Worm (Caenorhabditis elegans) whole organism, L4 larva: ENCODE data around the gene dph-3.

Experiments used
- F10B5.3 ChIP-seq: sonication (generic microtip); optimal IDR thresholded peaks from 2 replicates; lab custom pipeline; 2016; ENCODE audit warnings: mild to moderate bottlenecking, missing genetic modification characterization, missing compliant biosample characterization
- F37D6.2 ChIP-seq: sonication (generic microtip); optimal IDR thresholded peaks from 2 replicates; lab custom pipeline; 2016; ENCODE audit warnings: mild to moderate bottlenecking, missing genetic modification characterization, missing compliant biosample characterization
- F44E2.7 ChIP-seq: fragments of 200-800 bp; sonication (Bioruptor generic); IDR thresholded peaks from 2 replicates; pipeline ENCODE4 v2.1.2; 2022; ENCODE audit warnings: missing genetic modification characterization, missing compliant biosample characterization
- F49E8.2 ChIP-seq: sonication (generic microtip); optimal IDR thresholded peaks from 2 replicates; lab custom pipeline; 2016; ENCODE audit warnings: missing compliant biosample characterization, mild to moderate bottlenecking, missing genetic modification characterization, borderline replicate concordance
- Y75B8A.6 ChIP-seq: fragments of 200-800 bp; sonication (Bioruptor generic); IDR thresholded peaks from 2 replicates; pipeline ENCODE4 v1.3.6; 2022; ENCODE audit warnings: missing genetic modification reagents, missing genetic modification characterization, missing compliant biosample characterization
- ZK546.5 ChIP-seq, 2 experiments: sonication (generic microtip); optimal IDR thresholded peaks; 2 replicates each; lab custom pipeline; 2017; ENCODE audit warnings: missing biosample characterization in 2 of 2, missing genetic modification characterization in 2 of 2
- aha-1 ChIP-seq: fragments of 150-350 bp; peaks from one replicate; lab custom pipeline; 2014; ENCODE audit warnings: missing biosample characterization, missing genetic modification characterization
- ama-1 ChIP-seq: fragments of 150-350 bp; optimal IDR thresholded peaks from 2 replicates; lab custom pipeline; 2014; ENCODE audit warnings: inconsistent platforms, mixed read lengths
- arid-1 ChIP-seq: fragments of 200-800 bp; sonication (Bioruptor generic); conservative IDR thresholded peaks from 2 replicates; pipeline ENCODE4 v1.3.6; 2022; ENCODE audit warnings: missing genetic modification reagents, missing genetic modification characterization, missing compliant biosample characterization
- ceh-20 ChIP-seq: fragments of 200-800 bp; sonication (Bioruptor generic); IDR thresholded peaks from 2 replicates; pipeline ENCODE4 v1.3.6; 2022; ENCODE audit warnings: missing genetic modification reagents, missing genetic modification characterization, missing compliant biosample characterization
- ceh-44 ChIP-seq: fragments of 200-800 bp; sonication (Bioruptor generic); IDR thresholded peaks from 2 replicates; pipeline ENCODE4 v1.3.6; 2022; ENCODE audit warnings: missing genetic modification reagents, missing genetic modification characterization, missing compliant biosample characterization
- ceh-82 ChIP-seq: sonication (generic microtip); optimal IDR thresholded peaks from 2 replicates; lab custom pipeline; 2017; ENCODE audit warnings: missing biosample characterization, missing genetic modification characterization
- daf-12 ChIP-seq: fragments of 150-350 bp; optimal IDR thresholded peaks from 2 replicates; lab custom pipeline; 2014; ENCODE audit warnings: missing biosample characterization, missing genetic modification reagents, missing genetic modification characterization
- daf-16 ChIP-seq, 3 experiments: sonication (generic microtip); optimal IDR thresholded peaks; 2 replicates each; lab custom pipeline; 2016 to 2017; ENCODE audit warnings: missing genetic modification characterization in 3 of 3, missing genetic modification reagents in 3 of 3, mild to moderate bottlenecking in 2 of 3, missing compliant biosample characterization in 2 of 3, missing biosample characterization in 1 of 3, moderate library complexity in 1 of 3
- dmd-8 ChIP-seq: fragments of 200-800 bp; sonication (Bioruptor generic); IDR thresholded peaks from 2 replicates; pipeline ENCODE4 v1.3.6; 2022; ENCODE audit warnings: missing genetic modification characterization, missing compliant biosample characterization
- fos-1 ChIP-seq: fragments of 150-350 bp; optimal IDR thresholded peaks from 2 replicates; lab custom pipeline; 2014; ENCODE audit warnings: missing biosample characterization, missing genetic modification characterization
- jun-1 ChIP-seq: fragments of 150-350 bp; optimal IDR thresholded peaks from 2 replicates; lab custom pipeline; 2014; ENCODE audit warnings: missing biosample characterization, missing genetic modification reagents, missing genetic modification characterization
- lim-7 ChIP-seq: fragments of 200-800 bp; sonication (Bioruptor generic); IDR thresholded peaks from 2 replicates; pipeline ENCODE4 v1.3.6; 2022; ENCODE audit warnings: missing genetic modification characterization, missing compliant biosample characterization
- lin-1 ChIP-seq: fragments of 200-800 bp; sonication (Bioruptor generic); IDR thresholded peaks from 2 replicates; pipeline ENCODE4 v1.3.6; 2022; ENCODE audit warnings: missing genetic modification reagents, missing genetic modification characterization, missing compliant biosample characterization
- lin-13 ChIP-seq: fragments of 150-350 bp; optimal IDR thresholded peaks from 2 replicates; lab custom pipeline; 2014; ENCODE audit warnings: missing biosample characterization, missing genetic modification reagents, missing genetic modification characterization
- lin-29 ChIP-seq: fragments of 200-800 bp; sonication (Bioruptor generic); IDR thresholded peaks from 2 replicates; pipeline ENCODE4 v1.3.6; 2022; ENCODE audit warnings: missing genetic modification reagents, missing genetic modification characterization, missing compliant biosample characterization
- lin-38 ChIP-seq: fragments of 200-800 bp; sonication (Bioruptor generic); IDR thresholded peaks from 2 replicates; pipeline ENCODE4 v1.3.6; 2022; ENCODE audit warnings: missing genetic modification reagents, missing genetic modification characterization, missing compliant biosample characterization
- lir-3 ChIP-seq: sonication (generic microtip); optimal IDR thresholded peaks from 2 replicates; lab custom pipeline; 2016; ENCODE audit warnings: mild to moderate bottlenecking, missing genetic modification characterization, missing compliant biosample characterization
- madf-9 ChIP-seq: fragments of 200-800 bp; sonication (Bioruptor generic); conservative IDR thresholded peaks from 2 replicates; pipeline ENCODE4 v1.3.6; 2022; ENCODE audit warnings: missing genetic modification reagents, missing genetic modification characterization, missing compliant biosample characterization
- mdl-1 ChIP-seq, 2 experiments: fragments of 150-350 bp in 1 of 2; sonication (generic microtip) in 1 of 2; optimal IDR thresholded peaks; 2 replicates each; lab custom pipeline; 2014 to 2017; ENCODE audit warnings: missing biosample characterization in 2 of 2, missing genetic modification characterization in 2 of 2
- mep-1 ChIP-seq: fragments of 150-350 bp; sonication (generic microtip); optimal IDR thresholded peaks from 3 replicates; lab custom pipeline; 2014; ENCODE audit warnings: missing biosample characterization, missing genetic modification characterization
- mxl-2 ChIP-seq: fragments of 200-800 bp; sonication (Bioruptor generic); conservative IDR thresholded peaks from 2 replicates; pipeline ENCODE4 v1.3.6; 2022; ENCODE audit warnings: missing genetic modification reagents, missing genetic modification characterization, missing compliant biosample characterization
- mxl-3 ChIP-seq: fragments of 200-800 bp; sonication (Bioruptor generic); optimal IDR thresholded peaks from 2 replicates; lab custom pipeline; 2018; ENCODE audit warnings: mild to moderate bottlenecking, missing genetic modification characterization, missing compliant biosample characterization
- nhr-10 ChIP-seq: fragments of 150-350 bp; optimal IDR thresholded peaks from 2 replicates; lab custom pipeline; 2014; ENCODE audit warnings: missing biosample characterization, missing genetic modification characterization
- nhr-111 ChIP-seq: fragments of 200-800 bp; sonication (Bioruptor generic); optimal IDR thresholded peaks from 2 replicates; lab custom pipeline; 2018; ENCODE audit warnings: mild to moderate bottlenecking, missing genetic modification characterization, missing compliant biosample characterization
- nhr-25 ChIP-seq: sonication (generic microtip); optimal IDR thresholded peaks from 2 replicates; lab custom pipeline; 2017; ENCODE audit warnings: missing genetic modification characterization, mild to moderate bottlenecking, missing compliant biosample characterization, antibody characterized with exemption, moderate library complexity, borderline replicate concordance; ENCODE audit not compliant: insufficient read depth
- nhr-42 ChIP-seq: fragments of 200-800 bp; sonication (Bioruptor generic); IDR thresholded peaks from 2 replicates; pipeline ENCODE4 v1.3.6; 2022; ENCODE audit warnings: missing genetic modification characterization, missing compliant biosample characterization
- php-3 ChIP-seq: fragments of 200-800 bp; sonication (Bioruptor generic); IDR thresholded peaks from 2 replicates; pipeline ENCODE4 v1.3.6; 2022; ENCODE audit warnings: missing genetic modification reagents, missing genetic modification characterization, missing compliant biosample characterization
- rbr-2 ChIP-seq: sonication (generic microtip); optimal IDR thresholded peaks from 2 replicates; lab custom pipeline; 2016; ENCODE audit warnings: missing genotype, missing genetic modification characterization, missing compliant biosample characterization
- saeg-2 ChIP-seq: fragments of 200-800 bp; sonication (Bioruptor generic); IDR thresholded peaks from 2 replicates; pipeline ENCODE4 v1.3.6; 2022; ENCODE audit warnings: missing genetic modification reagents, missing genetic modification characterization, missing compliant biosample characterization
- sdz-12 ChIP-seq: fragments of 200-800 bp; sonication (Bioruptor generic); optimal IDR thresholded peaks from 2 replicates; lab custom pipeline; 2018; ENCODE audit warnings: mild to moderate bottlenecking, missing genetic modification characterization, missing compliant biosample characterization
- set-16 ChIP-seq: fragments of 200-800 bp; sonication (Bioruptor generic); IDR thresholded peaks from 2 replicates; pipeline ENCODE4 v1.3.6; 2022; ENCODE audit warnings: missing genetic modification reagents, missing genetic modification characterization, missing compliant biosample characterization
- skn-1 ChIP-seq: fragments of 150-350 bp; optimal IDR thresholded peaks from 2 replicates; lab custom pipeline; 2014; ENCODE audit warnings: missing biosample characterization, missing genetic modification characterization
- snpc-1.2 ChIP-seq: fragments of 200-800 bp; sonication (Bioruptor generic); IDR thresholded peaks from 2 replicates; pipeline ENCODE4 v1.3.6; 2022; ENCODE audit warnings: missing genetic modification reagents, missing genetic modification characterization, missing compliant biosample characterization
- snpc-4 ChIP-seq: fragments of 150-350 bp; optimal IDR thresholded peaks from 2 replicates; lab custom pipeline; 2014; ENCODE audit warnings: missing biosample characterization, missing genetic modification characterization
- spr-3 ChIP-seq: fragments of 200-800 bp; sonication (Bioruptor generic); optimal IDR thresholded peaks from 2 replicates; lab custom pipeline; 2018; ENCODE audit warnings: mild to moderate bottlenecking, missing genetic modification characterization, missing compliant biosample characterization
- tag-97 ChIP-seq: fragments of 200-800 bp; sonication (Bioruptor generic); IDR thresholded peaks from 2 replicates; pipeline ENCODE4 v1.3.6; 2022; ENCODE audit warnings: missing genetic modification characterization, missing compliant biosample characterization
- tra-1 ChIP-seq: fragments of 200-800 bp; sonication (Bioruptor generic); IDR thresholded peaks from 2 replicates; pipeline ENCODE4 v1.3.6; 2022; ENCODE audit warnings: missing genetic modification reagents, missing genetic modification characterization, missing compliant biosample characterization
- unc-130 ChIP-seq: sonication (generic microtip); optimal IDR thresholded peaks from 2 replicates; lab custom pipeline; 2016; ENCODE audit warnings: missing genetic modification reagents, missing genetic modification characterization, missing compliant biosample characterization
- unc-62 ChIP-seq, 3 experiments: fragments of 150-350 bp in 1 of 3; sonication (generic microtip); optimal IDR thresholded peaks in 2 of 3; peaks in 1 of 3; 1 replicate in 1 of 3; 2 replicates in 2 of 3; lab custom pipeline; 2014 to 2017; ENCODE audit warnings: missing biosample characterization in 3 of 3, missing genetic modification characterization in 3 of 3, missing genetic modification reagents in 3 of 3, missing genotype in 1 of 3
- vab-7 ChIP-seq: fragments of 200-800 bp; sonication (Bioruptor generic); IDR thresholded peaks from 2 replicates; pipeline ENCODE4 v1.3.6; 2022; ENCODE audit warnings: missing genetic modification reagents, missing genetic modification characterization, missing compliant biosample characterization
- zag-1 ChIP-seq: fragments of 150-350 bp; optimal IDR thresholded peaks from 2 replicates; lab custom pipeline; 2014; ENCODE audit warnings: missing biosample characterization, missing genetic modification characterization
- zfp-3 ChIP-seq: fragments of 200-800 bp; sonication (Bioruptor generic); conservative IDR thresholded peaks from 2 replicates; pipeline ENCODE4 v1.3.6; 2022; ENCODE audit warnings: missing genetic modification reagents, missing genetic modification characterization, missing compliant biosample characterization
- zip-11 ChIP-seq: fragments of 200-800 bp; sonication (Bioruptor generic); IDR thresholded peaks from 2 replicates; pipeline ENCODE4 v1.3.6; 2022; ENCODE audit warnings: missing genetic modification characterization, missing compliant biosample characterization
- zip-2 ChIP-seq: fragments of 150-350 bp; optimal IDR thresholded peaks from 2 replicates; lab custom pipeline; 2014; ENCODE audit warnings: missing biosample characterization, missing genetic modification characterization
- ztf-11 ChIP-seq: fragments of 150-350 bp; optimal IDR thresholded peaks from 2 replicates; lab custom pipeline; 2014; ENCODE audit warnings: missing biosample characterization, missing genetic modification characterization
- ztf-7 ChIP-seq: fragments of 150-350 bp; optimal IDR thresholded peaks from 2 replicates; lab custom pipeline; 2014; ENCODE audit warnings: missing biosample characterization, missing genetic modification characterization

The dph-3 gene

ce11 chrIV:9669969-9670368 is 37.0 kb upstream of the dph-3 start (continued):
- TF ChIP-seq Y75B8A.6 (no peak), saeg-2 (GFP tag; lab: Robert Waterston, UW) (0 out of 2 replicates have a peak, but pooled peaks have one; percentile 42), lim-7 (GFP tag; lab: Robert Waterston, UW) (no peak), ztf-7 (tag; lab: Kevin White, UChicago) (no peak), lin-29 (GFP tag; lab: Robert Waterston, UW) (no peak), aha-1 (tag; lab: Kevin White, UChicago) (no peak), F37D6.2 (no peak), nhr-10 (tag; lab: Kevin White, UChicago) (no peak), skn-1 (tag; lab: Kevin White, UChicago) (no peak), vab-7 (GFP tag; lab: Robert Waterston, UW) (no peak), fos-1 (tag; lab: Kevin White, UChicago) (no peak), daf-16 (GFP tag; optimal IDR thresholded peaks at IDR 0.05; lab: Kevin White, UChicago) (no peak), daf-16 (tag; optimal IDR thresholded peaks at IDR 0.05; lab: Kevin White, UChicago) (no peak), sdz-12 (GFP tag; lab: Kevin White, UChicago) (no peak), mxl-2 (GFP tag; lab: Robert Waterston, UW) (no peak), nhr-42 (GFP tag; lab: Robert Waterston, UW) (no peak), ceh-82 (tag; lab: Kevin White, UChicago) (no peak), F44E2.7 (GFP tag; lab: Robert Waterston, UW) (no peak), mdl-1 (tag; optimal IDR thresholded peaks at IDR 0.05; lab: Kevin White, UChicago) (peak; percentile 24 to 80), zfp-3 (GFP tag; lab: Robert Waterston, UW) (no peak), ceh-44 (GFP tag; lab: Robert Waterston, UW) (no peak), jun-1 (tag; lab: Kevin White, UChicago) (no peak), snpc-4 (tag; lab: Kevin White, UChicago) (no peak), ama-1 (lab: Kevin White, UChicago) (no peak), rbr-2 (tag; lab: Kevin White, UChicago) (no peak), daf-12 (tag; lab: Kevin White, UChicago) (no peak), ztf-11 (tag; lab: Kevin White, UChicago) (no peak), mep-1 (tag; lab: Kevin White, UChicago) (peak; percentile 5), F49E8.2 (tag; lab: Kevin White, UChicago) (no peak), lin-1 (GFP tag; lab: Robert Waterston, UW) (no peak), madf-9 (GFP tag; lab: Robert Waterston, UW) (no peak), dmd-8 (GFP tag; lab: Robert Waterston, UW) (no peak), tag-97 (GFP tag; lab: Robert Waterston, UW) (no peak), arid-1 (no peak), zip-11 (GFP tag; lab: Robert Waterston, UW) (no peak), snpc-1.2 (no peak), lin-13 (GFP tag; lab: Kevin White, UChicago) (no peak), php-3 (no peak), lin-38 (GFP tag; lab: Robert Waterston, UW) (no peak), zag-1 (tag; lab: Kevin White, UChicago) (no peak), ceh-20 (GFP tag; lab: Robert Waterston, UW) (no peak), F10B5.3 (no peak), ZK546.5 (tag; optimal IDR thresholded peaks at IDR 0.05; lab: Kevin White, UChicago) (no peak), lir-3 (tag; lab: Kevin White, UChicago) (no peak), nhr-25 (tag; lab: Kevin White, UChicago) (no peak), nhr-111 (GFP tag; lab: Kevin White, UChicago) (no peak), mxl-3 (GFP tag; lab: Kevin White, UChicago) (peak; percentile 67), unc-130 (no peak), spr-3 (GFP tag; lab: Kevin White, UChicago) (no peak), set-16 (GFP tag; lab: Robert Waterston, UW) (no peak), tra-1 (GFP tag; lab: Robert Waterston, UW) (no peak), zip-2 (tag; lab: Kevin White, UChicago) (no peak), unc-62 (GFP tag; optimal IDR thresholded peaks at IDR 0.05 in 1 of 2; lab: Kevin White, UChicago) (peak in 1 of 2 experiments; percentile 87), unc-62 (tag; optimal IDR thresholded peaks at IDR 0.05; lab: Kevin White, UChicago) (no peak)
